Fruit fly (Drosophila melanogaster) whole organism, pupa: Measurements from ENCODE around the gene CG44195.

Experiments used
- CG10348 ChIP-seq: fragments of 200-800 bp; sonication (Bioruptor generic); IDR thresholded peaks from 2 replicates; pipeline ENCODE4 v1.3.6; 2022; ENCODE audit warnings: missing biosample characterization, missing genetic modification characterization
- CG12605 ChIP-seq: fragments of 200-800 bp; sonication (Bioruptor generic); IDR thresholded peaks from 2 replicates; pipeline ENCODE4 v1.3.6; 2022; ENCODE audit warnings: missing biosample characterization, missing genetic modification characterization
- CG15710 ChIP-seq: fragments of 200-800 bp; sonication (Bioruptor generic); optimal IDR thresholded peaks from 2 replicates; lab custom pipeline; 2018; ENCODE audit warnings: missing biosample characterization, mild to moderate bottlenecking, missing genetic modification characterization, moderate library complexity
- CG32121 ChIP-seq: fragments of 200-800 bp; sonication (Bioruptor generic); IDR thresholded peaks from 2 replicates; pipeline ENCODE4 v1.3.6; 2022; ENCODE audit warnings: missing biosample characterization, missing genetic modification characterization
- CG4496 ChIP-seq: fragments of 200-800 bp; sonication (Bioruptor generic); IDR thresholded peaks from 3 replicates; pipeline ENCODE4 v1.3.6; 2022; ENCODE audit warnings: missing biosample characterization, missing genetic modification characterization
- CG9948 ChIP-seq: fragments of 200-800 bp; sonication (Bioruptor generic); optimal IDR thresholded peaks from 2 replicates; lab custom pipeline; 2018; ENCODE audit warnings: missing biosample characterization, mild to moderate bottlenecking, missing genetic modification characterization, moderate library complexity
- EcR ChIP-seq: fragments of 200-800 bp; sonication (Bioruptor generic); optimal IDR thresholded peaks from 3 replicates; lab custom pipeline; 2019; ENCODE audit warnings: missing biosample characterization, missing genetic modification characterization, mild to moderate bottlenecking, moderate library complexity, missing genetic modification reagents
- Ets98B ChIP-seq: fragments of 200-800 bp; sonication (Bioruptor generic); IDR thresholded peaks from 2 replicates; pipeline ENCODE4 v1.3.6; 2022; ENCODE audit warnings: missing biosample characterization, missing genetic modification characterization
- gl ChIP-seq: fragments of 200-800 bp; sonication (Bioruptor generic); optimal IDR thresholded peaks from 2 replicates; lab custom pipeline; 2018; ENCODE audit warnings: missing biosample characterization, mild to moderate bottlenecking, missing genetic modification characterization

dm6 chr3L:7634743-7635469, 60.5 kb downstream of the CG44195 start:
- TF ChIP-seq gl (tag; lab: Kevin White, UChicago): no peak
- no peak for TF ChIP-seq Ets98B (GFP tag; lab: Robert Waterston, UW)
- TF ChIP-seq CG32121: no peak
- TF ChIP-seq CG10348 (GFP tag; lab: Robert Waterston, UW): no peak
- TF ChIP-seq EcR (GFP tag; lab: Kevin White, UChicago): no peak
- no peak for TF ChIP-seq CG15710 (tag; lab: Kevin White, UChicago)
- no peak for TF ChIP-seq CG9948 (tag; lab: Kevin White, UChicago)
- TF ChIP-seq CG12605: no peak
- TF ChIP-seq CG4496 (GFP tag; lab: Robert Waterston, UW): no peak
